Worm (Caenorhabditis elegans) whole organism, mixed stage, embryonic: ENCODE data around the gene bbs-2.
A peak's percentile ranks its signal among the peaks of the same experiment; 100 is the strongest.

ENCODE experiments used
- M03D4.4 ChIP-seq: sonication (generic microtip); optimal IDR thresholded peaks from 2 replicates; lab custom pipeline; 2017; ENCODE audit warnings: mild to moderate bottlenecking, missing genetic modification characterization, missing compliant biosample characterization
- bed-3 ChIP-seq: fragments of 200-800 bp; sonication (Bioruptor generic); optimal IDR thresholded peaks from 3 replicates; lab custom pipeline; 2018; ENCODE audit warnings: mild to moderate bottlenecking, missing genetic modification characterization, moderate library complexity, missing compliant biosample characterization
- blmp-1 ChIP-seq: fragments of 150-350 bp; optimal IDR thresholded peaks from 2 replicates; lab custom pipeline; 2014; ENCODE audit warnings: missing biosample characterization, missing genetic modification characterization
- ceh-39 ChIP-seq: fragments of 150-350 bp; optimal IDR thresholded peaks from 2 replicates; lab custom pipeline; 2014; ENCODE audit warnings: missing biosample characterization, missing genetic modification characterization
- ceh-43 ChIP-seq: fragments of 200-800 bp; sonication (Bioruptor generic); optimal IDR thresholded peaks from 2 replicates; lab custom pipeline; 2018; ENCODE audit warnings: mild to moderate bottlenecking, missing genetic modification characterization, moderate library complexity, missing compliant biosample characterization
- ceh-83 ChIP-seq: fragments of 200-800 bp; sonication (Bioruptor generic); optimal IDR thresholded peaks from 2 replicates; lab custom pipeline; 2018; ENCODE audit warnings: mild to moderate bottlenecking, missing genetic modification characterization, missing compliant biosample characterization
- ces-1 ChIP-seq: fragments of 150-350 bp; optimal IDR thresholded peaks from 2 replicates; lab custom pipeline; 2014; ENCODE audit warnings: missing biosample characterization, missing genetic modification reagents, missing genetic modification characterization
- cnd-1 ChIP-seq: fragments of 200-800 bp; sonication (Bioruptor generic); optimal IDR thresholded peaks from 2 replicates; lab custom pipeline; 2018; ENCODE audit warnings: mild to moderate bottlenecking, missing genetic modification characterization, missing compliant biosample characterization
- drap-1 ChIP-seq: fragments of 200-800 bp; sonication (Bioruptor generic); optimal IDR thresholded peaks from 3 replicates; lab custom pipeline; 2018; ENCODE audit warnings: mild to moderate bottlenecking, missing genetic modification characterization, missing compliant biosample characterization
- elt-1 ChIP-seq: sonication (generic microtip); optimal IDR thresholded peaks from 2 replicates; lab custom pipeline; 2017; ENCODE audit warnings: missing genetic modification characterization, mild to moderate bottlenecking, missing compliant biosample characterization, antibody characterized with exemption, moderate library complexity, borderline replicate concordance; ENCODE audit not compliant: insufficient read depth
- elt-3 ChIP-seq: fragments of 150-350 bp; optimal IDR thresholded peaks from 2 replicates; lab custom pipeline; 2014; ENCODE audit warnings: missing biosample characterization, missing genetic modification characterization
- flh-1 ChIP-seq: fragments of 200-800 bp; sonication (Bioruptor generic); optimal IDR thresholded peaks from 2 replicates; lab custom pipeline; 2018; ENCODE audit warnings: mild to moderate bottlenecking, missing genetic modification characterization, moderate library complexity, missing compliant biosample characterization
- ham-2 ChIP-seq: fragments of 200-800 bp; sonication (Bioruptor generic); optimal IDR thresholded peaks from 2 replicates; lab custom pipeline; 2018; ENCODE audit warnings: mild to moderate bottlenecking, missing genetic modification characterization, missing compliant biosample characterization
- hlh-1 ChIP-seq: fragments of 150-350 bp; optimal IDR thresholded peaks from 2 replicates; lab custom pipeline; 2014; ENCODE audit warnings: missing biosample characterization, missing genetic modification reagents, missing genetic modification characterization
- lin-13 ChIP-seq: fragments of 150-350 bp; optimal IDR thresholded peaks from 2 replicates; lab custom pipeline; 2014; ENCODE audit warnings: missing biosample characterization, missing genetic modification characterization
- lin-32 ChIP-seq: fragments of 200-800 bp; sonication (Bioruptor generic); optimal IDR thresholded peaks from 2 replicates; lab custom pipeline; 2018; ENCODE audit warnings: mild to moderate bottlenecking, missing genetic modification characterization, missing compliant biosample characterization
- lsy-2 ChIP-seq: fragments of 150-350 bp; optimal IDR thresholded peaks from 2 replicates; lab custom pipeline; 2014; ENCODE audit warnings: missing biosample characterization, missing genetic modification characterization
- mab-5 ChIP-seq: fragments of 150-350 bp; optimal IDR thresholded peaks from 2 replicates; lab custom pipeline; 2014; ENCODE audit warnings: missing biosample characterization, missing genetic modification characterization
- mep-1 ChIP-seq: fragments of 150-350 bp; optimal IDR thresholded peaks from 2 replicates; lab custom pipeline; 2017; ENCODE audit warnings: missing biosample characterization, missing genetic modification reagents, missing genetic modification characterization, inconsistent platforms
- mls-2 ChIP-seq: sonication (generic microtip); optimal IDR thresholded peaks from 2 replicates; lab custom pipeline; 2016; ENCODE audit warnings: mild to moderate bottlenecking, missing genetic modification characterization, moderate library complexity, missing compliant biosample characterization
- nhr-12 ChIP-seq: fragments of 150-350 bp; optimal IDR thresholded peaks from 2 replicates; lab custom pipeline; 2014; ENCODE audit warnings: missing biosample characterization, missing genetic modification characterization
- nhr-2 ChIP-seq: fragments of 150-350 bp; optimal IDR thresholded peaks from 2 replicates; lab custom pipeline; 2014; ENCODE audit warnings: missing biosample characterization, missing genetic modification characterization
- nhr-237 ChIP-seq: fragments of 150-350 bp; optimal IDR thresholded peaks from 2 replicates; lab custom pipeline; 2014; ENCODE audit warnings: missing biosample characterization, missing genetic modification characterization
- nhr-28 ChIP-seq: fragments of 150-350 bp; optimal IDR thresholded peaks from 2 replicates; lab custom pipeline; 2014; ENCODE audit warnings: missing biosample characterization, missing genetic modification characterization
- nhr-76 ChIP-seq: sonication (generic microtip); optimal IDR thresholded peaks from 2 replicates; lab custom pipeline; 2017; ENCODE audit warnings: missing biosample characterization, missing genetic modification characterization
- pha-4 ChIP-seq: fragments of 150-350 bp; optimal IDR thresholded peaks from 2 replicates; lab custom pipeline; 2018; ENCODE audit warnings: missing biosample characterization, missing genetic modification reagents, missing genetic modification characterization
- sem-2 ChIP-seq: fragments of 200-800 bp; sonication (Bioruptor generic); optimal IDR thresholded peaks from 2 replicates; lab custom pipeline; 2018; ENCODE audit warnings: mild to moderate bottlenecking, missing genetic modification characterization, missing compliant biosample characterization
- snpc-4 ChIP-seq: fragments of 150-350 bp; optimal IDR thresholded peaks from 2 replicates; lab custom pipeline; 2014; ENCODE audit warnings: missing biosample characterization, missing genetic modification characterization
- sptf-1 ChIP-seq: sonication (generic microtip); optimal IDR thresholded peaks from 2 replicates; lab custom pipeline; 2017; ENCODE audit warnings: mild to moderate bottlenecking, missing genetic modification characterization, moderate library complexity, missing compliant biosample characterization
- tbx-8 ChIP-seq: fragments of 200-800 bp; sonication (Bioruptor generic); optimal IDR thresholded peaks from 2 replicates; lab custom pipeline; 2018; ENCODE audit warnings: mild to moderate bottlenecking, missing genetic modification characterization, moderate library complexity, missing compliant biosample characterization
- unc-120 ChIP-seq: sonication (generic microtip); optimal IDR thresholded peaks from 2 replicates; lab custom pipeline; 2017; ENCODE audit warnings: missing genetic modification characterization, missing compliant biosample characterization; ENCODE audit not compliant: poor library complexity, severe bottlenecking
- unc-39 ChIP-seq: fragments of 150-350 bp; optimal IDR thresholded peaks from 2 replicates; lab custom pipeline; 2014; ENCODE audit warnings: missing biosample characterization, missing genetic modification characterization
- zip-8 ChIP-seq: fragments of 150-350 bp; optimal IDR thresholded peaks from 2 replicates; lab custom pipeline; 2014; ENCODE audit warnings: missing biosample characterization, missing genetic modification characterization
- ztf-11 ChIP-seq: fragments of 150-350 bp; optimal IDR thresholded peaks from 2 replicates; lab custom pipeline; 2014; ENCODE audit warnings: missing biosample characterization, missing genetic modification characterization

The bbs-2 gene

DNA sequence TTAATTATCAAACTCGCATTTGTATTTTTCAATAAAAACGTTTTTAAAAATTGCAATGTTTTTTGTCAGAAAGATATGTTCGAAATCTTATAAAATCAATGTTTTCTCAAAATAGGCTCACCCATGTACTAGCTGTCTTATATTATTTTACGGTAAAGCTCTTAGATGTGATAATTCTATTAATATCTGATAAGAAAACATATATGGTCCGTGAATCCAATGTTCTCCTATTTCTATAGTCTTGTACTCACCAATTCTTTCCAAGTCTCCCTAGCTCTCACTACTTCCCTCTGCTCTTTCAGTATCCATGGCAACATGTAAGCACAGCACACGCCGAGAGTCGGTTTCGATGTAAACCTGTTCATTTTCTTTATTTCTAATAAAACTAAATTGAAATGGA, at the start of gene bbs-2:
Gene bbs-2, plus strand, starts transcription at position 301 of the 400 bp plus-strand sequence.
- TF ChIP-seq flh-1 (GFP tag; lab: Kevin White, UChicago) (no peak), ceh-39 (tag; lab: Kevin White, UChicago) (no peak), ces-1 (GFP tag; lab: Kevin White, UChicago) (no peak), elt-1 (tag; lab: Kevin White, UChicago) (no peak), tbx-8 (no peak), mls-2 (tag; lab: Kevin White, UChicago) (no peak), bed-3 (GFP tag; lab: Kevin White, UChicago) (no peak), elt-3 (no peak), ceh-83 (no peak)

ce11 chrIV:7897443-7897842, 36.4 kb upstream of the bbs-2 start, which contains the start of gene ilys-4:
ilys-4 (minus strand) TSS chrIV:7897543.
- TF ChIP-seq nhr-28 (tag; lab: Kevin White, UChicago) (no peak), drap-1 (GFP tag; lab: Kevin White, UChicago) (no peak), bed-3 (GFP tag; lab: Kevin White, UChicago) (no peak), ztf-11 (tag; lab: Kevin White, UChicago) (no peak), sem-2 (GFP tag; lab: Kevin White, UChicago) (no peak)

ce11 chrIV:7897953-7898352, 35.9 kb upstream of the bbs-2 start:
- TF ChIP-seq hlh-1 = no peak
- no peak for TF ChIP-seq elt-3
- TF ChIP-seq zip-8 (tag; lab: Kevin White, UChicago) = peak; percentile 96
- TF ChIP-seq, all 35 proteins: peak for 1

ce11 chrIV:7898489-7898888, 35.3 kb upstream of the bbs-2 start:
- TF ChIP-seq mls-2 (tag; lab: Kevin White, UChicago) (no peak), ztf-11 (tag; lab: Kevin White, UChicago) (no peak), lsy-2 (tag; lab: Kevin White, UChicago) (no peak), nhr-12 (tag; lab: Kevin White, UChicago) (no peak), nhr-28 (tag; lab: Kevin White, UChicago) (no peak), pha-4 (tag; lab: Kevin White, UChicago) (no peak), sem-2 (GFP tag; lab: Kevin White, UChicago) (no peak), nhr-2 (tag; lab: Kevin White, UChicago) (no peak), unc-120 (tag; lab: Kevin White, UChicago) (no peak), lin-13 (tag; lab: Kevin White, UChicago) (no peak), mep-1 (tag; lab: Kevin White, UChicago) (no peak), unc-39 (tag; lab: Kevin White, UChicago) (no peak), elt-3 (no peak), tbx-8 (no peak), drap-1 (GFP tag; lab: Kevin White, UChicago) (no peak), M03D4.4 (tag; lab: Kevin White, UChicago) (no peak), snpc-4 (no peak), ceh-83 (no peak), nhr-76 (tag; lab: Kevin White, UChicago) (no peak), hlh-1 (no peak)
- TF ChIP-seq, all 35 proteins: peak for 0

ce11 chrIV:7902221-7902904, 31.5 kb upstream of the bbs-2 start, which contains the start of gene arp-11:
arp-11 (minus strand) TSS chrIV:7902271.
- TF ChIP-seq nhr-28 (tag; lab: Kevin White, UChicago) (no peak), drap-1 (GFP tag; lab: Kevin White, UChicago) (no peak), ztf-11 (tag; lab: Kevin White, UChicago) (no peak), ces-1 (GFP tag; lab: Kevin White, UChicago) (peak; percentile 49), pha-4 (tag; lab: Kevin White, UChicago) (peak; percentile 37), ceh-39 (tag; lab: Kevin White, UChicago) (no peak), elt-3 (no peak), hlh-1 (no peak), lin-32 (GFP tag; lab: Kevin White, UChicago) (no peak), mep-1 (tag; lab: Kevin White, UChicago) (peak; percentile 71), ham-2 (GFP tag; lab: Kevin White, UChicago) (no peak), mab-5 (tag; lab: Kevin White, UChicago) (no peak), bed-3 (GFP tag; lab: Kevin White, UChicago) (no peak), cnd-1 (tag; lab: Kevin White, UChicago) (no peak), ceh-43 (GFP tag; lab: Kevin White, UChicago) (no peak), M03D4.4 (tag; lab: Kevin White, UChicago) (no peak), nhr-76 (tag; lab: Kevin White, UChicago) (no peak), tbx-8 (no peak), nhr-237 (peak; percentile 55), lsy-2 (tag; lab: Kevin White, UChicago) (peak; percentile 96), nhr-2 (tag; lab: Kevin White, UChicago) (no peak), nhr-12 (tag; lab: Kevin White, UChicago) (no peak), unc-120 (tag; lab: Kevin White, UChicago) (peak; percentile 25), blmp-1 (tag; lab: Kevin White, UChicago) (no peak), zip-8 (tag; lab: Kevin White, UChicago) (no peak), mls-2 (tag; lab: Kevin White, UChicago) (no peak), sptf-1 (tag; lab: Kevin White, UChicago) (no peak), elt-1 (tag; lab: Kevin White, UChicago) (no peak), flh-1 (GFP tag; lab: Kevin White, UChicago) (no peak)
